Fruit fly (Drosophila melanogaster) whole organism, prepupa: ENCODE results near the gene mus101.

ENCODE experiments used
- Blimp-1 ChIP-seq: fragments of 200-800 bp; sonication (Bioruptor generic); optimal IDR thresholded peaks from 3 replicates; lab custom pipeline; 2017; ENCODE audit warnings: missing biosample characterization, missing genetic modification characterization, mild to moderate bottlenecking, moderate library complexity, missing genetic modification reagents
- CG10631 ChIP-seq: fragments of 200-800 bp; sonication (Bioruptor generic); optimal IDR thresholded peaks from 2 replicates; lab custom pipeline; 2016; ENCODE audit warnings: missing biosample characterization, missing genetic modification characterization
- CG11294 ChIP-seq: fragments of 200-800 bp; sonication (Bioruptor generic); IDR thresholded peaks from 2 replicates; pipeline ENCODE4 v1.3.6; 2022; ENCODE audit warnings: missing biosample characterization, missing genetic modification characterization
- CG15336 ChIP-seq: fragments of 200-800 bp; sonication (Bioruptor generic); IDR thresholded peaks from 2 replicates; pipeline ENCODE4 v1.3.6; 2022; ENCODE audit warnings: missing biosample characterization, missing genetic modification characterization
- CG1621 ChIP-seq: fragments of 200-800 bp; sonication (Bioruptor generic); optimal IDR thresholded peaks from 3 replicates; lab custom pipeline; 2018; ENCODE audit warnings: missing biosample characterization, mild to moderate bottlenecking, missing genetic modification characterization
- CG16779 ChIP-seq: fragments of 200-800 bp; sonication (Bioruptor generic); optimal IDR thresholded peaks from 3 replicates; lab custom pipeline; 2017; ENCODE audit warnings: missing biosample characterization, mild to moderate bottlenecking, missing genetic modification characterization
- CG3032 ChIP-seq: fragments of 200-800 bp; optimal IDR thresholded peaks from 2 replicates; lab custom pipeline; 2019; ENCODE audit warnings: missing biosample characterization, mild to moderate bottlenecking, missing genetic modification characterization, moderate library complexity
- CG31627 ChIP-seq: fragments of 200-800 bp; sonication (Bioruptor generic); optimal IDR thresholded peaks from 3 replicates; lab custom pipeline; 2016; ENCODE audit warnings: missing biosample characterization, missing genetic modification characterization
- CG3919 ChIP-seq: fragments of 200-800 bp; sonication (Bioruptor generic); optimal IDR thresholded peaks from 3 replicates; lab custom pipeline; 2016; ENCODE audit warnings: missing biosample characterization, missing genetic modification characterization
- CG4318 ChIP-seq: fragments of 200-800 bp; sonication (Bioruptor generic); optimal IDR thresholded peaks from 3 replicates; lab custom pipeline; 2017; ENCODE audit warnings: missing biosample characterization, mild to moderate bottlenecking, missing genetic modification characterization
- CG6163 ChIP-seq: fragments of 200-800 bp; sonication (Bioruptor generic); IDR thresholded peaks from 3 replicates; pipeline ENCODE4 v1.3.6; 2022; ENCODE audit warnings: missing biosample characterization, missing genetic modification characterization
- CG6276 ChIP-seq: fragments of 200-800 bp; sonication (Bioruptor generic); optimal IDR thresholded peaks from 2 replicates; lab custom pipeline; 2017; ENCODE audit warnings: missing biosample characterization, mild to moderate bottlenecking, missing genetic modification characterization
- CG6808 ChIP-seq: fragments of 200-800 bp; sonication (Bioruptor generic); optimal IDR thresholded peaks from 3 replicates; lab custom pipeline; 2017; ENCODE audit warnings: missing biosample characterization, missing genetic modification characterization, mild to moderate bottlenecking, moderate library complexity, missing genetic modification reagents
- CG6854 ChIP-seq: fragments of 200-800 bp; sonication (Bioruptor generic); optimal IDR thresholded peaks from 2 replicates; lab custom pipeline; 2017; ENCODE audit warnings: missing biosample characterization, mild to moderate bottlenecking, missing genetic modification characterization
- CG8119 ChIP-seq: fragments of 200-800 bp; sonication (Bioruptor generic); IDR thresholded peaks from 3 replicates; pipeline ENCODE4 v1.3.6; 2022; ENCODE audit warnings: missing biosample characterization, missing genetic modification characterization
- CG8632 ChIP-seq: fragments of 200-800 bp; sonication (Bioruptor generic); optimal IDR thresholded peaks from 3 replicates; lab custom pipeline; 2016; ENCODE audit warnings: missing biosample characterization, missing genetic modification characterization
- Eip78C ChIP-seq: fragments of 200-800 bp; sonication (Bioruptor generic); peaks from one replicate; lab custom pipeline; 2016; ENCODE audit warnings: missing biosample characterization, missing genetic modification characterization
- Ets96B ChIP-seq: fragments of 200-800 bp; optimal IDR thresholded peaks from 2 replicates; lab custom pipeline; 2019; ENCODE audit warnings: missing biosample characterization, mild to moderate bottlenecking, missing genetic modification characterization, moderate library complexity
- Gug ChIP-seq: fragments of 200-800 bp; sonication (Bioruptor generic); IDR thresholded peaks from 2 replicates; pipeline ENCODE4 v1.3.6; 2022; ENCODE audit warnings: missing biosample characterization, missing genetic modification characterization
- Hr38 ChIP-seq: sonication (Bioruptor generic); optimal IDR thresholded peaks from 2 replicates; lab custom pipeline; 2016; ENCODE audit warnings: missing biosample characterization, missing genetic modification characterization
- Hr4 ChIP-seq: fragments of 200-800 bp; sonication (Bioruptor generic); optimal IDR thresholded peaks from 3 replicates; lab custom pipeline; 2016; ENCODE audit warnings: missing biosample characterization, missing genetic modification characterization
- OdsH ChIP-seq: fragments of 200-800 bp; sonication (Bioruptor generic); optimal IDR thresholded peaks from 3 replicates; lab custom pipeline; 2016; ENCODE audit warnings: missing biosample characterization, missing genetic modification characterization
- Sox14 ChIP-seq: fragments of 200-800 bp; sonication (Bioruptor generic); optimal IDR thresholded peaks from 3 replicates; lab custom pipeline; 2016; ENCODE audit warnings: missing biosample characterization, missing genetic modification characterization
- Sox15 ChIP-seq: fragments of 200-800 bp; sonication (Bioruptor generic); optimal IDR thresholded peaks from 3 replicates; lab custom pipeline; 2016; ENCODE audit warnings: missing biosample characterization, missing genetic modification characterization
- achi ChIP-seq: fragments of 200-800 bp; sonication (Bioruptor generic); optimal IDR thresholded peaks from 3 replicates; lab custom pipeline; 2016; ENCODE audit warnings: missing biosample characterization, missing genetic modification characterization
- esn ChIP-seq: fragments of 200-800 bp; sonication (Bioruptor generic); optimal IDR thresholded peaks from 2 replicates; lab custom pipeline; 2016; ENCODE audit warnings: missing biosample characterization, mild to moderate bottlenecking, missing genetic modification characterization, moderate library complexity
- fkh ChIP-seq: fragments of 200-800 bp; sonication (Bioruptor generic); optimal IDR thresholded peaks from 3 replicates; lab custom pipeline; 2017; ENCODE audit warnings: missing biosample characterization, mild to moderate bottlenecking, missing genetic modification characterization, moderate library complexity
- pdm3 ChIP-seq: fragments of 200-800 bp; sonication (Bioruptor generic); optimal IDR thresholded peaks from 3 replicates; lab custom pipeline; 2016; ENCODE audit warnings: missing biosample characterization, missing genetic modification characterization
- salr ChIP-seq, 2 experiments: fragments of 200-800 bp; sonication (Bioruptor generic); optimal IDR thresholded peaks; 3 replicates each; lab custom pipeline; 2016 to 2018; ENCODE audit warnings: missing biosample characterization in 2 of 2, missing genetic modification characterization in 2 of 2, mild to moderate bottlenecking in 1 of 2
- svp ChIP-seq: fragments of 200-800 bp; sonication (Bioruptor generic); peaks from one replicate; lab custom pipeline; 2016; ENCODE audit warnings: missing biosample characterization, missing genetic modification characterization

Gene mus101

DNA sequence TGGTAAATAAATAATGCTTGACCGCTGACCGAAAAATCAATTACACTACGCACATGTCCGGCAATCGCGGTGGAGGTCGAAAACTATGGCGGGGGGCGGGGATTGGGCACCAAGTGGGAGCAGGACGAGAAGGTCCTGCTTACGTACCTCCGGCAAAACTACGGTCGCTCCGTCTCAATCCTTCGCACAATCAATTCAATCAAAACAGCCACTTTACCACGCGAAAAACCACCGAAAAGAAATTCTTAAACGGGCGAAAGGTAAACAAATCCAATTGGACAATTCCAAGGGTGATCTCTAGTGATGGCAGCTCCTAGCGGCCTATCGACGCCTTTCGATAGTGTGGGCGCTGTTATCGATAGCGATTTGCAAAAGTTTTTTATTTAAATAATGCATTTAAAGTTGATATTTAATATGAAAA is 4.1 kb upstream of the mus101 start, which contains the start of gene Nadsyn:
Nadsyn (minus strand) TSS at position 304 of the 421 bp plus-strand sequence.
- no peak for TF ChIP-seq CG8632 (GFP tag; lab: Kevin White, UChicago)
- TF ChIP-seq Sox14 (GFP tag; lab: Kevin White, UChicago) = no peak
- no peak for TF ChIP-seq CG31627 (GFP tag; lab: Kevin White, UChicago)
- peak; percentile 46 for TF ChIP-seq Eip78C (GFP tag; lab: Kevin White, UChicago)
- TF ChIP-seq esn (GFP tag; lab: Kevin White, UChicago) = peak; percentile 30

DNA sequence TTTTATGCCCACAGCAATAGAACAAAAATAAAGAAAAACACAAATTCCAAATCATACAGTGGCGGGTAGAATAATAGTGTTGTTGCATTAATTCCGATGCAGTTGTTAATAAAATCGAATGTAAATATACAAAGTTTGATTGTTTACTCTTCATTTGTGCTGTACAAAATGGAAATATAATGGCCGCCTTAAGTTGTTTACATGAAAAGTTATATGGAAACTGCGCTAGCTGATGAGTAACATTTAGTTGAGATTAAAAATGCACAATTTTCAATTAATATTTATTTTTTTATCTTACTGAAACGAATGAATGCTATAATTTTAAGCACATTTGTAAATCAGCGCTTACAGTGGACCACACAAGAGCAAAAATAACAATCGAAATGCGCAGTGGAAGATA is 12.8 kb downstream of the mus101 start:
- TF ChIP-seq Hr4 (peak; percentile 67), CG3032 (tag; lab: Kevin White, UChicago) (peak; percentile 28), Ets96B (tag; lab: Kevin White, UChicago) (peak; percentile 3), CG8119 (GFP tag; lab: Robert Waterston, UW) (peak; percentile 77; the same call in 2 of the 3 replicates), CG3919 (no peak), Gug (GFP tag; lab: Robert Waterston, UW) (peak; percentile 64), CG6854 (GFP tag; lab: Kevin White, UChicago) (no peak), salr (GFP tag; optimal IDR thresholded peaks at IDR 0.05; lab: Kevin White, UChicago) (peak in 1 of 2 experiments; percentile 56), CG10631 (GFP tag; lab: Kevin White, UChicago) (peak; percentile 41), Sox15 (GFP tag; lab: Kevin White, UChicago) (no peak), CG15336 (GFP tag; lab: Robert Waterston, UW) (peak; percentile 70), CG11294 (0 out of 2 replicates have a peak, but pooled peaks have one; percentile 37), Hr38 (no peak), esn (GFP tag; lab: Kevin White, UChicago) (peak; percentile 48), CG16779 (tag; lab: Kevin White, UChicago) (no peak)

DNA sequence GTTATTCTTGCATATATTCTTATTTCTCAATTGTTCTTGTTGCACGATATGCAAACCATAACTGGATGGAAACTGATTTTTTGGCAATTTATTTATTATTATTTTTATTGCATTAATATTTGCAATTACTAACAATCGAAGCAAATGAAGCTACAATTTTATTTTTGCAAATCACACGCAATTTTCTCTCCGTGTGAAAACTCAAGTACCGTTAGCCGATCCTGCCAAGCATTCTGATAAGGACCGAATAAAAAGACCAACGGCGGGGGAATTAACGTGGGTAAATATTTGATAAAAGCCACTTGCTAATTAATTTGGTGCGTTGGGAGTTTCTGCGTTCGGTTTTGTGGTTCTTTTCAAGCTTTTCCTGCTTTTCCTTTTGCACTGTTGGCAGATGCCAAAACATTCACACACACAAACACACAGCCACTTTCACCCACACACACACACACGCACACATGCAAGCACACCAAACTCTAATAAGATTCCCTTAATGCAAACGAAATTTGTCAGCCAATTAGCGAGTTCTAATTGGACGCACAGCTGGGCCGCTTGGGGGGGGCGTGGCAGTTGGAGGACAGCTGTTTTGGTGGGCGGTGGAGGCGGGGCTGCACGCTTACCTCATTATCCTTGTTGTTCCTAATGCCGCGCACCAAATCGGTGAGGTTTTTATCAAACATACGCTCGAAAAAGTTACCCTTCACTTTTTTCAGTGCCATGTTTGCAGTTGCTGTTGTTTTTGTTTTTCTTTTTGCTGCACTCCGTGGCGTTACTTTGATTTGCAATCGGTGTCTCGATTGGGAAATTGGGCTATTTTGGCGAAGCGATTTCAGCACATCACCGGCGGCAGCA is 13.5 kb downstream of the mus101 start:
- TF ChIP-seq CG11294 (no peak), achi (GFP tag; lab: Kevin White, UChicago) (peak; percentile 9), salr (GFP tag; optimal IDR thresholded peaks at IDR 0.05; lab: Kevin White, UChicago) (peak in 1 of 2 experiments; percentile 12), Hr4 (peak; percentile 29), CG6808 (GFP tag; lab: Kevin White, UChicago) (no peak), Eip78C (GFP tag; lab: Kevin White, UChicago) (peak; percentile 57), CG8632 (GFP tag; lab: Kevin White, UChicago) (no peak), CG6163 (GFP tag; lab: Robert Waterston, UW) (peak; percentile 31; the same call in 1 of the 3 replicates), CG1621 (tag; lab: Kevin White, UChicago) (no peak), svp (GFP tag; lab: Kevin White, UChicago) (no peak), CG6276 (GFP tag; lab: Kevin White, UChicago) (no peak), Blimp-1 (GFP tag; lab: Kevin White, UChicago) (peak; percentile 25)
- TF ChIP-seq, all 60 proteins: peak for 6

DNA sequence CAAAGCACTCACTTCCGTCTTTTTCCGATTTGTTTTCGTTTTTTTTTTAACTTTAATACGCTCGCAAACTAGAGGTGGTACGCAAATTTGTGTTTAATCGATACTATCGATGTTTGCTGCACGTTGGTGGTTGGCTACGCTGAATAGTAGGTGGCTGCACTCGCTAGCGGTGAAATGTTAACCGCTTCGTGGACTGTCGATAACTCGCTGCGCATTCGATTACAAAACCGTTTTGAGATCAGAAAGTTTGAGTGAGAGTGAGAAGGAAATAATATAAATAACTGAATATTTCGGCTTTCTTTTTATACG is 14.1 kb downstream of the mus101 start, which contains the start of gene g:
g (minus strand) TSS at position 105 of the 309 bp plus-strand sequence.
- no peak for TF ChIP-seq CG10631 (GFP tag; lab: Kevin White, UChicago)
- no peak for TF ChIP-seq CG4318 (GFP tag; lab: Kevin White, UChicago)
- no peak for TF ChIP-seq OdsH
- TF ChIP-seq pdm3 (GFP tag; lab: Kevin White, UChicago) = no peak
- TF ChIP-seq fkh (GFP tag; lab: Kevin White, UChicago) = peak; percentile 36
- peak; percentile 35 for TF ChIP-seq Eip78C (GFP tag; lab: Kevin White, UChicago)
- peak; percentile 72 for TF ChIP-seq CG1621 (tag; lab: Kevin White, UChicago)
- TF ChIP-seq CG8119 (GFP tag; lab: Robert Waterston, UW) = no peak
- TF ChIP-seq Sox14 (GFP tag; lab: Kevin White, UChicago) = peak; percentile 9

DNA sequence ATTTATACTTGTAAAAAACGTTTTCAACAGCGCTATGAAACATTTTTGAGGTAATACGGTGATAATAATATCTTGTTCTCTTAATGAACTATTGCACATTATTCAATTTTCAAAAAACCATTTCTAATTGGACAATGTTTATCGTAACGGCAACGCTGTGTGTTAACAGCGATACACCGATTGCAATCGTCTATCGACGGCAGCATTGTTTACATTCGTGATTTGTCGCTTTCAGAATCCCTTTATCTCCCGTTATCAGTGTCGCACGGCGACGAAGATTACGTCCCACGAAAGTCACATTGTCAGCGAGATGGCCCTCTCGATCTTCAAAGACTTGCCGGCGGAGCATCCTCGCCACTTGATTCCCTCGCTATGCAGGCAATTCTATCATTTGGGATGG is 15.9 kb downstream of the mus101 start, which contains the start of gene CG11134:
CG11134 (plus strand) TSS at position 4 of the 400 bp plus-strand sequence.
- no peak for TF ChIP-seq CG31627 (GFP tag; lab: Kevin White, UChicago)
- TF ChIP-seq fkh (GFP tag; lab: Kevin White, UChicago) = peak; percentile 75
